Fruit fly (Drosophila melanogaster) whole organism, embryonic: ENCODE measurements around the gene Cdc6.

Source experiments
- Adf1 ChIP-seq: fragments of 200-800 bp; sonication (Bioruptor generic); IDR thresholded peaks from 2 replicates; pipeline ENCODE4 v1.3.6; 2022; ENCODE audit warnings: missing biosample characterization, missing genetic modification characterization
- CG10959 ChIP-seq: fragments of 200-800 bp; sonication (Bioruptor generic); IDR thresholded peaks from 2 replicates; pipeline ENCODE4 v1.3.6; 2022; ENCODE audit warnings: missing biosample characterization, missing genetic modification characterization
- CG12236 ChIP-seq: fragments of 200-800 bp; sonication (Bioruptor generic); optimal IDR thresholded peaks from 2 replicates; lab custom pipeline; 2016; ENCODE audit warnings: missing biosample characterization, missing genetic modification characterization
- CG12769 ChIP-seq: fragments of 200-800 bp; sonication (Bioruptor generic); optimal IDR thresholded peaks from 2 replicates; lab custom pipeline; 2019; ENCODE audit warnings: missing biosample characterization, mild to moderate bottlenecking, missing genetic modification characterization, moderate library complexity
- CG13624 ChIP-seq: fragments of 200-800 bp; sonication (Bioruptor generic); optimal IDR thresholded peaks from 2 replicates; lab custom pipeline; 2016; ENCODE audit warnings: missing biosample characterization, missing genetic modification characterization
- CG14050 ChIP-seq: fragments of 200-800 bp; sonication (Bioruptor generic); IDR thresholded peaks from 3 replicates; pipeline ENCODE4 v1.3.6; 2022; ENCODE audit warnings: missing biosample characterization, missing genetic modification characterization
- CG15479 ChIP-seq: fragments of 200-800 bp; sonication (Bioruptor generic); optimal IDR thresholded peaks from 3 replicates; lab custom pipeline; 2019; ENCODE audit warnings: missing biosample characterization, mild to moderate bottlenecking, missing genetic modification characterization, moderate library complexity
- CG16815 ChIP-seq: fragments of 200-800 bp; sonication (Bioruptor generic); optimal IDR thresholded peaks from 3 replicates; lab custom pipeline; 2017; ENCODE audit warnings: missing biosample characterization, mild to moderate bottlenecking, missing genetic modification characterization
- CG18011 ChIP-seq: fragments of 200-800 bp; sonication (Bioruptor generic); optimal IDR thresholded peaks from 2 replicates; lab custom pipeline; 2017; ENCODE audit warnings: missing biosample characterization, missing genetic modification characterization, mild to moderate bottlenecking, moderate library complexity, missing genotype
- CG2199 ChIP-seq: fragments of 200-800 bp; sonication (Bioruptor generic); IDR thresholded peaks from 3 replicates; pipeline ENCODE4 v1.3.6; 2022; ENCODE audit warnings: missing biosample characterization, missing genetic modification characterization
- CG2712 ChIP-seq: fragments of 200-800 bp; optimal IDR thresholded peaks from 3 replicates; lab custom pipeline; 2019; ENCODE audit warnings: missing biosample characterization, mild to moderate bottlenecking, missing genetic modification characterization, moderate library complexity
- CG3163 ChIP-seq: fragments of 200-800 bp; sonication (Bioruptor generic); optimal IDR thresholded peaks from 3 replicates; lab custom pipeline; 2016; ENCODE audit warnings: missing biosample characterization, missing genetic modification characterization
- CG5245 ChIP-seq: fragments of 200-800 bp; sonication (Bioruptor generic); optimal IDR thresholded peaks from 3 replicates; lab custom pipeline; 2016; ENCODE audit warnings: missing biosample characterization, missing genetic modification characterization
- CG6254 ChIP-seq: fragments of 200-800 bp; sonication (Bioruptor generic); optimal IDR thresholded peaks from 3 replicates; lab custom pipeline; 2017; ENCODE audit warnings: mild to moderate bottlenecking, missing biosample characterization, missing genetic modification reagents, missing genetic modification characterization
- CG7556 ChIP-seq: fragments of 200-800 bp; sonication (Bioruptor generic); optimal IDR thresholded peaks from 2 replicates; lab custom pipeline; 2017; ENCODE audit warnings: missing biosample characterization, mild to moderate bottlenecking, missing genetic modification characterization
- CG7987 ChIP-seq: fragments of 200-800 bp; sonication (Bioruptor generic); optimal IDR thresholded peaks from 2 replicates; lab custom pipeline; 2018; ENCODE audit warnings: missing biosample characterization, mild to moderate bottlenecking, missing genetic modification characterization, moderate library complexity
- CG9215 ChIP-seq: fragments of 200-800 bp; sonication (Bioruptor generic); IDR thresholded peaks from 2 replicates; pipeline ENCODE4 v1.3.6; 2022; ENCODE audit warnings: missing biosample characterization, missing genetic modification characterization
- CG9437 ChIP-seq: fragments of 200-800 bp; sonication (Bioruptor generic); optimal IDR thresholded peaks from 2 replicates; lab custom pipeline; 2018; ENCODE audit warnings: missing biosample characterization, mild to moderate bottlenecking, missing genetic modification characterization
- Hey ChIP-seq: fragments of 200-800 bp; sonication (Bioruptor generic); optimal IDR thresholded peaks from 3 replicates; lab custom pipeline; 2018; ENCODE audit warnings: missing biosample characterization, mild to moderate bottlenecking, missing genetic modification characterization
- Kr ChIP-seq: fragments of 200-800 bp; sonication (Bioruptor generic); optimal IDR thresholded peaks from 2 replicates; lab custom pipeline; 2017; ENCODE audit warnings: missing biosample characterization, mild to moderate bottlenecking, missing genetic modification characterization
- MBD-R2 ChIP-seq: fragments of 200-800 bp; sonication (Bioruptor generic); IDR thresholded peaks from 2 replicates; pipeline ENCODE4 v1.3.6; 2022; ENCODE audit warnings: missing biosample characterization, missing genetic modification characterization
- Med ChIP-seq: fragments of 200-800 bp; sonication (Bioruptor generic); peaks from one replicate; lab custom pipeline; 2016; ENCODE audit warnings: missing biosample characterization, missing genetic modification characterization, mild to moderate bottlenecking, inconsistent platforms, moderate library complexity
- Nf-YB ChIP-seq: fragments of 200-800 bp; sonication (Bioruptor generic); optimal IDR thresholded peaks from 3 replicates; lab custom pipeline; 2019; ENCODE audit warnings: missing biosample characterization, mild to moderate bottlenecking, missing genetic modification characterization, moderate library complexity
- Nf-YC ChIP-seq: fragments of 200-800 bp; optimal IDR thresholded peaks from 3 replicates; lab custom pipeline; 2019; ENCODE audit warnings: missing biosample characterization, mild to moderate bottlenecking, missing genetic modification characterization, moderate library complexity
- Ptx1 ChIP-seq: fragments of 200-800 bp; sonication (Bioruptor generic); IDR thresholded peaks from 2 replicates; pipeline ENCODE4 v1.3.6; 2022; ENCODE audit warnings: missing biosample characterization, missing genetic modification characterization
- Rfx ChIP-seq: fragments of 200-800 bp; sonication (Bioruptor generic); IDR thresholded peaks from 2 replicates; pipeline ENCODE4 v1.3.6; 2022; ENCODE audit warnings: missing biosample characterization, missing genetic modification characterization
- Sox100B ChIP-seq: fragments of 200-800 bp; sonication (Bioruptor generic); optimal IDR thresholded peaks from 3 replicates; lab custom pipeline; 2018; ENCODE audit warnings: missing biosample characterization, mild to moderate bottlenecking, missing genetic modification characterization
- Spps ChIP-seq: fragments of 200-800 bp; sonication (Bioruptor generic); optimal IDR thresholded peaks from 2 replicates; lab custom pipeline; 2018; ENCODE audit warnings: missing biosample characterization, mild to moderate bottlenecking, missing genetic modification characterization
- Taf1 ChIP-seq: fragments of 200-800 bp; sonication (Bioruptor generic); IDR thresholded peaks from 2 replicates; pipeline ENCODE4 v1.3.6; 2022; ENCODE audit warnings: missing biosample characterization, missing genetic modification characterization
- Tbp ChIP-seq: fragments of >200 bp; optimal IDR thresholded peaks from 2 replicates; lab custom pipeline; 2018; ENCODE audit warnings: missing biosample characterization, missing genetic modification characterization
- Xrp1 ChIP-seq: fragments of 200-800 bp; sonication (Bioruptor generic); IDR thresholded peaks from 2 replicates; pipeline ENCODE4 v1.3.6; 2022; ENCODE audit warnings: missing biosample characterization, missing genetic modification characterization
- bowl ChIP-seq: fragments of 200-800 bp; sonication (Bioruptor generic); IDR thresholded peaks from 2 replicates; pipeline ENCODE4 v1.3.6; 2022; ENCODE audit warnings: missing biosample characterization, missing genetic modification characterization
- croc ChIP-seq: fragments of 200-800 bp; sonication (Bioruptor generic); conservative IDR thresholded peaks from 3 replicates; pipeline ENCODE4 v1.3.6; 2022; ENCODE audit warnings: missing biosample characterization, missing genetic modification characterization
- da ChIP-seq: fragments of 200-800 bp; sonication (Bioruptor generic); optimal IDR thresholded peaks from 2 replicates; lab custom pipeline; 2016; ENCODE audit warnings: missing biosample characterization, missing genetic modification characterization
- dati ChIP-seq: fragments of 200-800 bp; sonication (Bioruptor generic); IDR thresholded peaks from 2 replicates; pipeline ENCODE4 v1.3.6; 2022; ENCODE audit warnings: missing biosample characterization, missing genetic modification characterization
- dmrt11E ChIP-seq: fragments of 200-800 bp; sonication (Bioruptor generic); optimal IDR thresholded peaks from 3 replicates; lab custom pipeline; 2018; ENCODE audit warnings: missing biosample characterization, mild to moderate bottlenecking, missing genetic modification characterization, moderate library complexity
- fd102C ChIP-seq: fragments of 200-800 bp; sonication (Bioruptor generic); optimal IDR thresholded peaks from 2 replicates; lab custom pipeline; 2018; ENCODE audit warnings: missing biosample characterization, mild to moderate bottlenecking, missing genetic modification characterization, moderate library complexity
- gcm ChIP-seq: fragments of 200-800 bp; sonication (Bioruptor generic); optimal IDR thresholded peaks from 2 replicates; lab custom pipeline; 2019; ENCODE audit warnings: missing biosample characterization, mild to moderate bottlenecking, missing genetic modification characterization, moderate library complexity
- jing ChIP-seq: fragments of 200-800 bp; sonication (Bioruptor generic); optimal IDR thresholded peaks from 2 replicates; lab custom pipeline; 2018; ENCODE audit warnings: missing biosample characterization, mild to moderate bottlenecking, missing genetic modification characterization
- mirr ChIP-seq: fragments of 200-800 bp; sonication (Bioruptor generic); optimal IDR thresholded peaks from 3 replicates; lab custom pipeline; 2018; ENCODE audit warnings: missing biosample characterization, mild to moderate bottlenecking, missing genetic modification characterization
- nmo ChIP-seq: fragments of 200-800 bp; sonication (Bioruptor generic); optimal IDR thresholded peaks from 2 replicates; lab custom pipeline; 2018; ENCODE audit warnings: missing biosample characterization, mild to moderate bottlenecking, missing genetic modification characterization, moderate library complexity
- prd ChIP-seq, 3 experiments: fragments of >200 bp in 2 of 3; fragments of 200-800 bp in 1 of 3; sonication (Bioruptor generic) in 1 of 3; optimal IDR thresholded peaks in 2 of 3; IDR thresholded peaks in 1 of 3; 2 replicates in 2 of 3; 3 replicates in 1 of 3; pipeline versions ENCODE4 v1.3.6 to Lab custom; 2017 to 2022; ENCODE audit warnings: missing biosample characterization in 1 of 3, missing genetic modification characterization in 1 of 3
- psq ChIP-seq: fragments of 200-800 bp; sonication (Bioruptor generic); optimal IDR thresholded peaks from 2 replicates; lab custom pipeline; 2017; ENCODE audit warnings: missing biosample characterization, missing genetic modification characterization
- ranshi ChIP-seq: fragments of 200-800 bp; sonication (Bioruptor generic); IDR thresholded peaks from 2 replicates; pipeline ENCODE4 v1.3.6; 2022; ENCODE audit warnings: missing biosample characterization, missing genetic modification characterization
- sens ChIP-seq: fragments of 200-800 bp; sonication (Bioruptor generic); peaks from one replicate; lab custom pipeline; 2016; ENCODE audit warnings: missing biosample characterization, missing genetic modification characterization
- sisA ChIP-seq: fragments of 200-800 bp; sonication (Bioruptor generic); IDR thresholded peaks from 2 replicates; pipeline ENCODE4 v1.3.6; 2022; ENCODE audit warnings: missing biosample characterization, missing genetic modification characterization
- sr ChIP-seq: fragments of 200-800 bp; sonication (Bioruptor generic); IDR thresholded peaks from 3 replicates; pipeline ENCODE4 v1.3.6; 2022; ENCODE audit warnings: missing biosample characterization, missing genetic modification characterization
- tap ChIP-seq: fragments of 200-800 bp; optimal IDR thresholded peaks from 3 replicates; lab custom pipeline; 2019; ENCODE audit warnings: missing biosample characterization, mild to moderate bottlenecking, missing genetic modification characterization, moderate library complexity
- tup ChIP-seq: fragments of 200-800 bp; sonication (Bioruptor generic); optimal IDR thresholded peaks from 2 replicates; lab custom pipeline; 2016; ENCODE audit warnings: missing biosample characterization, mild to moderate bottlenecking, missing genetic modification characterization, moderate library complexity
- twi ChIP-seq: fragments of 200-800 bp; optimal IDR thresholded peaks from 2 replicates; lab custom pipeline; 2019; ENCODE audit warnings: missing biosample characterization, mild to moderate bottlenecking, missing genetic modification characterization, moderate library complexity

Cdc6 gene

DNA sequence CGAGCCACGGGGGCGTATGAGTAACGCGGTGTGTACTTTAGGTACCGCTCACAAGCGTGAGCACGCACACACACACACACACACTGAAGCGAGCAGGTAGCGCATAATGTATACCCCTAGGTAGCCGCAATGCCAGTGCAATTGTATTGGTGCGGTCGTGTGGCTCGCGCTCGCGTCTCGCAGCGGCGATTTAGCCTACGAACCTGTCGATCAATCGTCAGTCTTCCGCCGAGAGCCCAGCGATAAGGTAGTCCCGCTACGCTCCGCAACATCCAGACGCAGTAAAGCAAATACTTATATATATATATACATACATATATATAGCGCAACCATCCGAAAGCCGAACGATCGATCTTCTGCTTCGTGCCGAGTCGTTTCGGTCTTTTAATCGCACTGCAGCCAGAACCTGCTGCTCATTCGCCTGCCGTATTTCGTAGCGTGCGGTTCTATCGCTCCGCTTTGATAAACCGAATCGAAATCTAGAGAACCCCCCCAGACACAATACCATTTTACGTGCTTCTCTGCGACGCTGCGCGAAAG lies 41.7 kb upstream of the Cdc6 start, which contains the start of gene hry (continued):
- TF ChIP-seq da (GFP tag; lab: Kevin White, UChicago): no peak
- 0 out of 2 replicates have a peak, but pooled peaks have one; percentile 29 for TF ChIP-seq Taf1
- TF ChIP-seq CG14050 (GFP tag; lab: Robert Waterston, UW): no peak
- TF ChIP-seq mirr (GFP tag; lab: Kevin White, UChicago): peak; percentile 86
- no peak for TF ChIP-seq Spps (tag; lab: Kevin White, UChicago)
- TF ChIP-seq dmrt11E (tag; lab: Kevin White, UChicago): no peak
- peak; percentile 100 for TF ChIP-seq CG15479 (GFP tag; lab: Kevin White, UChicago)
- peak; percentile 30; the same call in 1 of the 2 replicates for TF ChIP-seq Rfx (GFP tag; lab: Robert Waterston, UW)
- TF ChIP-seq MBD-R2 (GFP tag; lab: Robert Waterston, UW): no peak
- TF ChIP-seq CG7556 (GFP tag; lab: Kevin White, UChicago): no peak
- TF ChIP-seq tap: peak; percentile 32
- peak; percentile 74 for TF ChIP-seq CG12769 (tag; lab: Kevin White, UChicago)
- peak; percentile 86 for TF ChIP-seq Nf-YC (tag; lab: Kevin White, UChicago)
- TF ChIP-seq fd102C: peak; percentile 66
- TF ChIP-seq CG13624: no peak
- peak; percentile 58 for TF ChIP-seq CG6254
- TF ChIP-seq CG5245 (GFP tag; lab: Kevin White, UChicago): peak; percentile 92
- TF ChIP-seq CG18011 (GFP tag; lab: Kevin White, UChicago): no peak
- no peak for TF ChIP-seq Sox100B (GFP tag; lab: Kevin White, UChicago)
- TF ChIP-seq sr: peak; percentile 35; the same call in 1 of the 3 replicates
- no peak for TF ChIP-seq Ptx1
- peak; percentile 55; the same call in 1 of the 2 replicates for TF ChIP-seq ranshi
- TF ChIP-seq gcm (GFP tag; lab: Kevin White, UChicago): peak; percentile 59
- peak; percentile 56 for TF ChIP-seq twi (tag; lab: Kevin White, UChicago)
- peak; percentile 58 for TF ChIP-seq Hey (tag; lab: Kevin White, UChicago)
- TF ChIP-seq tup: peak; percentile 45
- TF ChIP-seq CG16815: no peak
- no peak for TF ChIP-seq CG3163
- no peak for TF ChIP-seq CG12236 (GFP tag; lab: Kevin White, UChicago)
- TF ChIP-seq sisA (GFP tag; lab: Robert Waterston, UW): no peak
- TF ChIP-seq Nf-YB (GFP tag; lab: Kevin White, UChicago): peak; percentile 83
- TF ChIP-seq prd (optimal IDR thresholded peaks at IDR 0.05; lab: Kevin White, UChicago): no peak
- TF ChIP-seq prd (GFP tag; IDR thresholded peaks at IDR 0.05; lab: Robert Waterston, UW): no peak
- no peak for TF ChIP-seq CG9437 (GFP tag; lab: Kevin White, UChicago)
- TF ChIP-seq Xrp1 (GFP tag; lab: Robert Waterston, UW): peak; percentile 39; the same call in 1 of the 2 replicates
- peak; percentile 58 for TF ChIP-seq jing (GFP tag; lab: Kevin White, UChicago)
- TF ChIP-seq bowl (GFP tag; lab: Robert Waterston, UW): no peak; the same call in 1 of the 2 replicates
- TF ChIP-seq Adf1 (GFP tag; lab: Robert Waterston, UW): peak; percentile 86
- TF ChIP-seq CG9215 (GFP tag; lab: Robert Waterston, UW): no peak
- TF ChIP-seq CG2199 (GFP tag; lab: Robert Waterston, UW): peak; percentile 44; the same call in 1 of the 3 replicates
- TF ChIP-seq croc: no peak
- no peak for TF ChIP-seq psq (GFP tag; lab: Kevin White, UChicago)
- peak; percentile 66 for TF ChIP-seq CG2712 (tag; lab: Kevin White, UChicago)
- TF ChIP-seq CG10959 (GFP tag; lab: Robert Waterston, UW): 0 out of 2 replicates have a peak, but pooled peaks have one; percentile 6
- TF ChIP-seq Kr (GFP tag; lab: Kevin White, UChicago): no peak
- no peak for TF ChIP-seq Tbp (GFP tag; lab: Kevin White, UChicago)
- no peak for TF ChIP-seq nmo
- peak; percentile 79 for TF ChIP-seq sens
- peak; percentile 62 for TF ChIP-seq CG7987 (GFP tag; lab: Kevin White, UChicago)
- peak; percentile 84 for TF ChIP-seq Med (GFP tag; lab: Kevin White, UChicago)
- no peak for TF ChIP-seq dati
